Fruit fly (Drosophila melanogaster) whole organism, adult: ENCODE results near the gene PIG-H.

Experiments used
- CG11617 ChIP-seq: fragments of 200-800 bp; sonication (Bioruptor generic); optimal IDR thresholded peaks from 2 replicates; lab custom pipeline; 2017; ENCODE audit warnings: mild to moderate bottlenecking, missing biosample characterization, missing genetic modification reagents, missing genetic modification characterization
- CG7101 ChIP-seq: fragments of 200-800 bp; sonication (Bioruptor generic); optimal IDR thresholded peaks from 2 replicates; lab custom pipeline; 2018; ENCODE audit warnings: missing biosample characterization, mild to moderate bottlenecking, missing genetic modification characterization, moderate library complexity
- Hr96 ChIP-seq: fragments of 200-800 bp; sonication (Bioruptor generic); optimal IDR thresholded peaks from 2 replicates; lab custom pipeline; 2016; ENCODE audit warnings: missing biosample characterization, missing genetic modification characterization
- Mnt ChIP-seq: fragments of 200-800 bp; sonication (Bioruptor generic); optimal IDR thresholded peaks from 2 replicates; lab custom pipeline; 2016; ENCODE audit warnings: missing biosample characterization, mild to moderate bottlenecking, missing genetic modification characterization
- bab1 ChIP-seq: fragments of 200-800 bp; sonication (Bioruptor generic); optimal IDR thresholded peaks from 3 replicates; lab custom pipeline; 2019; ENCODE audit warnings: missing biosample characterization, mild to moderate bottlenecking, missing genetic modification characterization, moderate library complexity
- pad ChIP-seq: fragments of 200-800 bp; sonication (Bioruptor generic); optimal IDR thresholded peaks from 3 replicates; lab custom pipeline; 2017; ENCODE audit warnings: missing biosample characterization, missing genetic modification characterization, mild to moderate bottlenecking, moderate library complexity, missing genetic modification reagents
- toe ChIP-seq: fragments of 200-800 bp; sonication (Bioruptor generic); optimal IDR thresholded peaks from 2 replicates; lab custom pipeline; 2016; ENCODE audit warnings: missing biosample characterization, missing genetic modification characterization

DNA sequence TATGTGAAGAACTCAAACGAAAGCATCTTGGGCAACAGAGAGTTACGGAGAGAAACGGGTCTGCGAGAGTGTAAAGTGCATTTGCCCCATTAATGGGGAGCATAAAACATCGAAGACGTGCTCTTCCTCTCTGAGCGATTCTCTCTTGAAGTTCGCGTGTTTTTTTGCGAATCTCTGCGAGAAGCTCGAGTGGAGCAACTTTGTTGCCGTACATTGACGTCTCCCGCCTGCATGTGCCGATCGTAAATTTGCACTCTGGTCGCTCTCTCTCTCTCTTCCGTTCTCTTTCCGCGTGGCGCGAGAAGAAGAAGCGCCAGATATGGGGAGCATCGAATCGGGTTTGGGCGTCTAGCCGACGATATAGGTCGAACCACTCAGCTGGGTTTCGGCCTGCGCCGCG lies 31.8 kb upstream of the PIG-H start:
- TF ChIP-seq CG11617, result no peak
- TF ChIP-seq toe, result no peak
- TF ChIP-seq Mnt (GFP tag; lab: Kevin White, UChicago), result peak; percentile 71
- TF ChIP-seq bab1, result no peak
- no peak for TF ChIP-seq Hr96
- no peak for TF ChIP-seq pad
- TF ChIP-seq CG7101 (tag; lab: Kevin White, UChicago), result no peak
